Worm (Caenorhabditis elegans): ENCODE results near the gene rsp-5.

- TF ChIP-seq dpff-1 (tag; optimal IDR thresholded peaks at IDR 0.05) (no peak), tbx-9 (tag; optimal IDR thresholded peaks at IDR 0.05; ENCODE audit: borderline replicate concordance) (no peak), madf-6 (GFP tag; IDR thresholded peaks at IDR 0.05) (peak; percentile 53; the same call in 1 of the 2 replicates), ets-4 (GFP tag; optimal IDR thresholded peaks at IDR 0.05) (no peak), bed-1 (GFP tag; IDR thresholded peaks at IDR 0.05) (no peak), ccch-3 (GFP tag; optimal IDR thresholded peaks at IDR 0.05) (no peak), D2030.7 (GFP tag; IDR thresholded peaks at IDR 0.05) (no peak), ceh-91 (GFP tag; IDR thresholded peaks at IDR 0.05) (no peak), snpc-4 (GFP tag; optimal IDR thresholded peaks at IDR 0.05) (no peak), snpc-4 (tag; optimal IDR thresholded peaks at IDR 0.05) (no peak), ama-1 (optimal IDR thresholded peaks at IDR 0.05) (no peak), ama-1 (GFP tag; optimal IDR thresholded peaks at IDR 0.05) (peak in 1 of 2 experiments; percentile 6), atf-7 (tag; optimal IDR thresholded peaks at IDR 0.05) (no peak), Y56A3A.18 (GFP tag; IDR thresholded peaks at IDR 0.05) (no peak)
These were observed 3.9 kb downstream of the rsp-5 start for ce11 chrII:6493709-6494326.
